Worm (Caenorhabditis elegans): ENCODE data around the gene bed-2.

bed-2 gene

DNA sequence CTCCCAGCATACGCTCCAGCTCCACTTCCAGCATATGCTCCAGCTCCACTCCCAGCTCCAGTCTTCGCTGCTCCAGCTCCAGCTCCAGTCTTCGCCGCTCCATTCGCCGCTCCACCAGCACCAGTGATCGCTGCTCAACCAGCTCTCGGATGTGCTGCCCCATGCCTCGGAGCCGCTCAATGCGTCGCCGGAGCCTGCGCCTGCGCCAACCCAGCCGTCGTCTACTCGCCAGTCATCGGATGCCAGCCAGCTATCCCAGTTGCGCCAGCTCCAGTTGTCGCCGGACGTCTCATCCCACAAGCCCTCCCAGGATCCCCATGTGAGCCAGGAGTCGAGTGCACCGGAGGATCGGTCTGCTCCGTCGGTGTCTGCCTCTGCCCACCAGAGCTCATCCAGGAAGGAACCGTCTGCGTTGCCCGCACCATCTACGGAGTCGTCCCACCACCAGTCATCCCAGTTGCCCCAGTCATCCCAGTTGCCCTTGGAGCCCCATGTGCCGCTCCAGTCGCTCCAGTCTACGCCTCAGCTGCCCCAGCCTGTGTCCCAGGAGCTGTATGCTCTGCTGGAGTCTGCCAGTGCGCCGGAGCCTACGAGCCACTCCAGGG is 43.0 kb downstream of the bed-2 start (continued):
- no peak for TF ChIP-seq dmd-8 (GFP tag; IDR thresholded peaks at IDR 0.05)
- no peak for TF ChIP-seq snpc-4 (tag; optimal IDR thresholded peaks at IDR 0.05)
- no peak for TF ChIP-seq ceh-82 (tag; optimal IDR thresholded peaks at IDR 0.05)
- TF ChIP-seq attf-4 (tag; optimal IDR thresholded peaks at IDR 0.05): no peak
- TF ChIP-seq lin-39 (tag; optimal IDR thresholded peaks at IDR 0.05): no peak
- TF ChIP-seq ceh-32 (tag; optimal IDR thresholded peaks at IDR 0.05; ENCODE audit: poor library complexity): no peak
- no peak for TF ChIP-seq egl-27 (tag; optimal IDR thresholded peaks at IDR 0.05)
- TF ChIP-seq lir-3 (tag; optimal IDR thresholded peaks at IDR 0.05): no peak

DNA sequence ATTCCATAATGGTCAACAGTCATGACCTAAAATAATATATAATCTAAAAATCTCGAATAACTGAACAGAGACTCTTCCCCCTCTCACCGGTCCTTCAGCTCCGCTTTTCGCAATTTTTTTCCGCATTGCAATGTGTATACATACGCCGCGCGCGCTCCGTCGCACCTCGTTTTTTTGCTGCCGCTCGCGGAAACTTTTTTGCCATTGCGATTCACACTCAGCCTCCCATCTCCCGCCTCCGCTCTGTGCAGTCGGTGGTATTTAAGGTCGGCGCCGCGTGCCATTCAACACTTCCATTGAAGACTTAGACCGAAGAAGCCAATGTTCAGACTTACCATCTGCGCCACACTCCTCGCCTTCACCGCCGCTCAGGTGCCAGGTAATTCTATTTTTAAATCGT is 43.7 kb downstream of the bed-2 start, which contains the start of gene idpc-1:
Gene idpc-1 (plus strand): TSS at position 301 of the 400 bp plus-strand sequence.
- no peak for TF ChIP-seq lir-3 (tag; optimal IDR thresholded peaks at IDR 0.05)
- no peak for TF ChIP-seq mdl-1 (tag; optimal IDR thresholded peaks at IDR 0.05)
- TF ChIP-seq ama-1 (optimal IDR thresholded peaks at IDR 0.05): no peak
- no peak for TF ChIP-seq nhr-41 (GFP tag; IDR thresholded peaks at IDR 0.05)
- TF ChIP-seq Y5F2A.4 (GFP tag; optimal IDR thresholded peaks at IDR 0.05): no peak
- no peak for TF ChIP-seq ztf-11 (tag; optimal IDR thresholded peaks at IDR 0.05)
- TF ChIP-seq F26F4.8 (GFP tag; conservative IDR thresholded peaks at IDR 0.05): no peak
- TF ChIP-seq gei-8 (GFP tag; optimal IDR thresholded peaks at IDR 0.05): no peak
- TF ChIP-seq lin-15B (tag; optimal IDR thresholded peaks at IDR 0.05): no peak
- no peak for TF ChIP-seq nhr-77 (tag; optimal IDR thresholded peaks at IDR 0.05)
- no peak for TF ChIP-seq R02D3.7 (tag; optimal IDR thresholded peaks at IDR 0.05)
- TF ChIP-seq hlh-11 (tag; optimal IDR thresholded peaks at IDR 0.05): no peak
- no peak for TF ChIP-seq ztf-7 (tag; optimal IDR thresholded peaks at IDR 0.05)
- no peak for TF ChIP-seq ctbp-1 (GFP tag; IDR thresholded peaks at IDR 0.05)
- TF ChIP-seq lin-39 (tag; optimal IDR thresholded peaks at IDR 0.05): no peak
- TF ChIP-seq duxl-1 (tag; optimal IDR thresholded peaks at IDR 0.05; ENCODE audit: poor library complexity): no peak
- TF ChIP-seq attf-4 (tag; optimal IDR thresholded peaks at IDR 0.05): no peak
- TF ChIP-seq ZK546.5 (tag; optimal IDR thresholded peaks at IDR 0.05): no peak
- TF ChIP-seq hif-1 (tag; optimal IDR thresholded peaks at IDR 0.05): no peak

DNA sequence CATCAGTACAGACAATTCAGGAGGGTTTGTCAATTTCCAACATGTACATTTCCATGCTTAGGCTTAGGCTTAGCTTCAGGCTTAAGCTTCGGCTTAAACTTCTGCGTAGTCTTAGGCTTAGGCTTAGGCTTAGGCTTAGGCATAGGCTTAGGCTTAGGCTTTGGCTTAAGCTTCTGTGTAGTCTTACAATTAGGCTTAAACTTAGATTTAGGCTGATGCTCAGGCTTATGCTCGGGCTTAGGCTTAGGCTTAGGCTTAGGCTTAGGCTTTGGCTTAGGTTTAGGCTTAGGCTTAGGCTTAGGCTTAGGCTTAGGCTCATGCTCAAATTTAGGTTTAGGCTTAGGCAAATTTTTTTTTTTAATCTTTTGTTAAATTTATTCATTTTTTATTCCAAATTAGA is 45.8 kb downstream of the bed-2 start:
- TF ChIP-seq arid-1 (GFP tag; conservative IDR thresholded peaks at IDR 0.05) (0 out of 2 replicates have a peak, but pooled peaks have one; percentile 15), unc-130 (GFP tag; optimal IDR thresholded peaks at IDR 0.05) (no peak)

DNA sequence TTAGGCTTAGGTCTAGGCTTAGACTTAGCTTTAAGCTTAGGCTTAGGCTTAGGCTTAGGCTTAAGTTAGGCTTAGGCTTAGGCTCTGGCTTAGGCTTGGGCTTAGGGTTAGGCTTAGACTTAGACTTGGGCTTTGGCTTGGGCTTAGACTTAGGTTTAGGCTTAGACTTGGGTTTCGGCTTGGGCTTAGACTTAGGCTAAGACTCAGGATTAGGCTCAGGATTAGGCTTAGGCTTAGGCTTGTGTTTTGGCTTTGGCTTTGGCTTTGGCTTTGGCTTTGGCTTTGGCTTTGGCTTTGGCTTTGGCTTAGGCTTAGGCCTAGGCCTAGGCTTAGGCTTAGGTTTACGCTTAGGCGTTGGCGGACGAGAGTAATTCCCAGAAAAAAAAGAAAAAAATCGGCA is 51.1 kb downstream of the bed-2 start:
- TF ChIP-seq ZK546.5 (tag; optimal IDR thresholded peaks at IDR 0.05) (no peak), lim-7 (GFP tag; IDR thresholded peaks at IDR 0.05) (0 out of 2 replicates have a peak, but pooled peaks have one; percentile 20)

All from whole organism, L4 larva.